Worm (Caenorhabditis elegans) whole organism, L1 larva: ENCODE results near the gene swsn-1.

Experiments
- ama-1 ChIP-seq: fragments of 150-350 bp; optimal IDR thresholded peaks from 2 replicates; lab custom pipeline; 2014
- hlh-17 ChIP-seq: fragments of 200-800 bp; sonication (Bioruptor generic); optimal IDR thresholded peaks from 2 replicates; lab custom pipeline; 2018; ENCODE audit warnings: missing genetic modification characterization, mild to moderate bottlenecking, missing compliant biosample characterization, moderate library complexity, borderline replicate concordance
- skn-1 ChIP-seq: fragments of 150-350 bp; optimal IDR thresholded peaks from 2 replicates; lab custom pipeline; 2014; ENCODE audit warnings: missing biosample characterization, missing genetic modification characterization
- snpc-4 ChIP-seq: fragments of 150-350 bp; optimal IDR thresholded peaks from 2 replicates; lab custom pipeline; 2014; ENCODE audit warnings: missing biosample characterization, missing genetic modification characterization

ce11 chrV:20279309-20279708, 30.0 kb upstream of the swsn-1 start:
- no peak for TF ChIP-seq snpc-4
- TF ChIP-seq hlh-17: no peak
- no peak for TF ChIP-seq ama-1 (lab: Kevin White, UChicago)
- no peak for TF ChIP-seq skn-1
